Worm (Caenorhabditis elegans): ENCODE results near the gene clec-186.

DNA sequence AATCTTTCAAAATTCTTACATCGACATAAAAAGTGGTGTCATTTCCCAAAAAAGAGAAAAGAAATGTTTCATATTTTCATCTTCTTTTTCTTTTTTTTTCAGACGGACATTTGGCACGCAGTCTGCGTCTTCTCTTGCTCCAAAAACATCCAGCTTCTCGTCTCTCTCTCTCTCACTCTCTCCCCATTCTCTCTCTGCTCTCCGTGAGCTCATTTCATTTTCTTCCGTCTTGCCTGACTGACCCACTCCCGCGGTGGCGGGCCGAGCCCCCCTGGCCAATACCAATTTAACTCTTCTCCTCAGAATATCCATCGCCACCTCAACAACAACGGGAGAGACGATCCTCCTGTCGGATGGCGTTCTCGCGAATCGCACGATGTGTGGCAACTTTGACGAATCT is 20.3 kb upstream of the clec-186 start, which contains the start of gene txt-19:
- no peak for TF ChIP-seq ets-7 (tag; optimal IDR thresholded peaks at IDR 0.05)
- TF ChIP-seq pes-1 (GFP tag; IDR thresholded peaks at IDR 0.05): no peak
- no peak for TF ChIP-seq B0310.2 (tag; optimal IDR thresholded peaks at IDR 0.05)
- no peak for TF ChIP-seq ama-1 (optimal IDR thresholded peaks at IDR 0.05)
- no peak for TF ChIP-seq ceh-36 (tag; optimal IDR thresholded peaks at IDR 0.05)
- TF ChIP-seq ceh-13 (GFP tag; optimal IDR thresholded peaks at IDR 0.05): no peak
- no peak for TF ChIP-seq sea-1 (GFP tag; conservative IDR thresholded peaks at IDR 0.05)

All from whole organism, early embryonic.